Fruit fly (Drosophila melanogaster) whole organism, embryonic: ENCODE results near the gene Map205.
A peak's percentile ranks its signal among the peaks of the same experiment; 100 is the strongest.

Experiments used
- Atf-2 ChIP-seq: fragments of 200-800 bp; sonication (Bioruptor generic); optimal IDR thresholded peaks from 2 replicates; lab custom pipeline; 2016; ENCODE audit warnings: missing biosample characterization, missing genetic modification characterization
- Blimp-1 ChIP-seq: fragments of 200-800 bp; sonication (Bioruptor generic); optimal IDR thresholded peaks from 3 replicates; lab custom pipeline; 2018; ENCODE audit warnings: missing biosample characterization, missing genetic modification characterization, mild to moderate bottlenecking, moderate library complexity, missing genetic modification reagents
- C15 ChIP-seq: fragments of 200-800 bp; sonication (Bioruptor generic); IDR thresholded peaks from 3 replicates; pipeline ENCODE4 v1.3.6; 2022; ENCODE audit warnings: missing biosample characterization, missing genetic modification characterization
- CG10267 ChIP-seq: fragments of 200-800 bp; sonication (Bioruptor generic); optimal IDR thresholded peaks from 2 replicates; lab custom pipeline; 2018; ENCODE audit warnings: missing biosample characterization, mild to moderate bottlenecking, missing genetic modification characterization, moderate library complexity
- CG10431 ChIP-seq: fragments of 200-800 bp; sonication (Bioruptor generic); optimal IDR thresholded peaks from 3 replicates; lab custom pipeline; 2018; ENCODE audit warnings: missing biosample characterization, mild to moderate bottlenecking, missing genetic modification characterization
- CG11723 ChIP-seq: fragments of 200-800 bp; sonication (Bioruptor generic); optimal IDR thresholded peaks from 2 replicates; lab custom pipeline; 2017; ENCODE audit warnings: missing biosample characterization, mild to moderate bottlenecking, missing genetic modification characterization
- CG12155 ChIP-seq: fragments of 200-800 bp; sonication (Bioruptor generic); optimal IDR thresholded peaks from 3 replicates; lab custom pipeline; 2016; ENCODE audit warnings: missing biosample characterization, missing genetic modification characterization
- CG1233 ChIP-seq: fragments of 200-800 bp; sonication (Bioruptor generic); optimal IDR thresholded peaks from 4 replicates; lab custom pipeline; 2018; ENCODE audit warnings: missing biosample characterization, mild to moderate bottlenecking, missing genetic modification characterization
- CG13424 ChIP-seq: fragments of 200-800 bp; sonication (Bioruptor generic); optimal IDR thresholded peaks from 2 replicates; lab custom pipeline; 2019; ENCODE audit warnings: missing biosample characterization, mild to moderate bottlenecking, missing genetic modification characterization, moderate library complexity
- CG15011 ChIP-seq: fragments of 200-800 bp; sonication (Bioruptor generic); optimal IDR thresholded peaks from 3 replicates; lab custom pipeline; 2018; ENCODE audit warnings: missing biosample characterization, mild to moderate bottlenecking, missing genetic modification characterization
- CG15514 ChIP-seq: fragments of 200-800 bp; sonication (Bioruptor generic); optimal IDR thresholded peaks from 3 replicates; lab custom pipeline; 2017; ENCODE audit warnings: missing biosample characterization, missing genetic modification characterization, mild to moderate bottlenecking, moderate library complexity, missing genetic modification reagents
- CG15696 ChIP-seq: fragments of 200-800 bp; sonication (Bioruptor generic); optimal IDR thresholded peaks from 2 replicates; lab custom pipeline; 2019; ENCODE audit warnings: missing biosample characterization, mild to moderate bottlenecking, missing genetic modification characterization, moderate library complexity
- CG17186 ChIP-seq: fragments of 200-800 bp; sonication (Bioruptor generic); optimal IDR thresholded peaks from 3 replicates; lab custom pipeline; 2017; ENCODE audit warnings: missing biosample characterization, missing genetic modification reagents, missing genetic modification characterization
- CG17328 ChIP-seq: fragments of 200-800 bp; sonication (Bioruptor generic); IDR thresholded peaks from 2 replicates; pipeline ENCODE4 v1.3.6; 2022; ENCODE audit warnings: missing biosample characterization, missing genetic modification characterization
- CG17829 ChIP-seq: fragments of 200-800 bp; optimal IDR thresholded peaks from 2 replicates; lab custom pipeline; 2019; ENCODE audit warnings: missing biosample characterization, mild to moderate bottlenecking, missing genetic modification characterization, moderate library complexity
- CG1832 ChIP-seq: fragments of 200-800 bp; sonication (Bioruptor generic); optimal IDR thresholded peaks from 2 replicates; lab custom pipeline; 2017; ENCODE audit warnings: missing biosample characterization, mild to moderate bottlenecking, missing genetic modification characterization, inconsistent platforms
- CG18599 ChIP-seq: fragments of 200-800 bp; sonication (Bioruptor generic); optimal IDR thresholded peaks from 3 replicates; lab custom pipeline; 2017; ENCODE audit warnings: missing biosample characterization, missing genetic modification characterization, mild to moderate bottlenecking, moderate library complexity, missing genetic modification reagents
- CG30431 ChIP-seq: fragments of 200-800 bp; sonication (Bioruptor generic); optimal IDR thresholded peaks from 2 replicates; lab custom pipeline; 2017; ENCODE audit warnings: missing biosample characterization, missing genetic modification characterization
- CG3847 ChIP-seq: fragments of 200-800 bp; sonication (Bioruptor generic); IDR thresholded peaks from 2 replicates; pipeline ENCODE4 v1.3.6; 2022; ENCODE audit warnings: missing biosample characterization, missing genetic modification characterization
- CG4424 ChIP-seq: fragments of 200-800 bp; sonication (Bioruptor generic); optimal IDR thresholded peaks from 3 replicates; lab custom pipeline; 2016; ENCODE audit warnings: missing biosample characterization, missing genetic modification characterization
- CG7372 ChIP-seq: fragments of 200-800 bp; sonication (Bioruptor generic); IDR thresholded peaks from 2 replicates; pipeline ENCODE4 v1.3.6; 2022; ENCODE audit warnings: missing biosample characterization, missing genetic modification characterization
- CG7839 ChIP-seq: fragments of 200-800 bp; sonication (Bioruptor generic); optimal IDR thresholded peaks from 3 replicates; lab custom pipeline; 2018; ENCODE audit warnings: missing biosample characterization, mild to moderate bottlenecking, missing genetic modification characterization, moderate library complexity
- CG8290 ChIP-seq, 3 experiments: fragments of 200-800 bp; sonication (Bioruptor generic); optimal IDR thresholded peaks; 2 replicates each; lab custom pipeline; 2016 to 2019; ENCODE audit warnings: missing biosample characterization in 3 of 3, missing genetic modification characterization in 3 of 3, mild to moderate bottlenecking in 2 of 3, moderate library complexity in 1 of 3
- CG8944 ChIP-seq: fragments of 200-800 bp; sonication (Bioruptor generic); optimal IDR thresholded peaks from 3 replicates; lab custom pipeline; 2016; ENCODE audit warnings: missing biosample characterization, missing genetic modification characterization
- CkIIα-i1 ChIP-seq: fragments of 200-800 bp; sonication (Bioruptor generic); IDR thresholded peaks from 2 replicates; pipeline ENCODE4 v1.3.6; 2022; ENCODE audit warnings: missing biosample characterization, missing genetic modification characterization
- Drgx ChIP-seq: fragments of 200-800 bp; sonication (Bioruptor generic); IDR thresholded peaks from 2 replicates; pipeline ENCODE4 v1.3.6; 2022; ENCODE audit warnings: missing biosample characterization, missing genetic modification characterization
- E2f1 ChIP-seq: fragments of 200-800 bp; sonication (Bioruptor generic); IDR thresholded peaks from 2 replicates; pipeline ENCODE4 v1.3.6; 2022; ENCODE audit warnings: missing biosample characterization, missing genetic modification characterization
- Hr3 ChIP-seq: fragments of 200-800 bp; sonication (Bioruptor generic); optimal IDR thresholded peaks from 3 replicates; lab custom pipeline; 2016; ENCODE audit warnings: missing biosample characterization, missing genetic modification characterization
- Hr51 ChIP-seq, 2 experiments: fragments of 200-800 bp; sonication (Bioruptor generic); optimal IDR thresholded peaks; 2 replicates in 1 of 2; 3 replicates in 1 of 2; lab custom pipeline; 2016 to 2018; ENCODE audit warnings: missing biosample characterization in 2 of 2, missing genetic modification characterization in 2 of 2, mild to moderate bottlenecking in 1 of 2, moderate library complexity in 1 of 2
- Nf-YC ChIP-seq: fragments of 200-800 bp; optimal IDR thresholded peaks from 3 replicates; lab custom pipeline; 2019; ENCODE audit warnings: missing biosample characterization, mild to moderate bottlenecking, missing genetic modification characterization, moderate library complexity
- Rx ChIP-seq: fragments of 200-800 bp; sonication (Bioruptor generic); IDR thresholded peaks from 2 replicates; pipeline ENCODE4 v1.3.6; 2022; ENCODE audit warnings: missing biosample characterization, missing genetic modification characterization
- Stat92E ChIP-seq, 3 experiments: fragments of >200 bp in 2 of 3; fragments of 200-800 bp in 1 of 3; sonication (Bioruptor generic) in 1 of 3; optimal IDR thresholded peaks; 2 replicates each; lab custom pipeline; 2017 to 2019; ENCODE audit warnings: missing biosample characterization in 3 of 3, missing genetic modification characterization in 3 of 3, mild to moderate bottlenecking in 1 of 3, moderate library complexity in 1 of 3
- TFAM ChIP-seq: fragments of 200-800 bp; sonication (Bioruptor generic); optimal IDR thresholded peaks from 2 replicates; lab custom pipeline; 2017; ENCODE audit warnings: missing biosample characterization, missing genetic modification characterization, inconsistent platforms
- bab2 ChIP-seq: fragments of 200-800 bp; sonication (Bioruptor generic); optimal IDR thresholded peaks from 2 replicates; lab custom pipeline; 2016; ENCODE audit warnings: missing biosample characterization, missing genetic modification characterization
- dpn ChIP-seq, 2 experiments: fragments of 200-800 bp; sonication (Bioruptor generic); optimal IDR thresholded peaks; 3 replicates each; lab custom pipeline; 2016; ENCODE audit warnings: missing biosample characterization in 2 of 2, missing genetic modification characterization in 2 of 2
- dysf ChIP-seq: fragments of 200-800 bp; sonication (Bioruptor generic); IDR thresholded peaks from 3 replicates; pipeline ENCODE4 v1.3.6; 2022; ENCODE audit warnings: missing biosample characterization, missing genetic modification characterization
- fd96Cb ChIP-seq: fragments of 200-800 bp; sonication (Bioruptor generic); optimal IDR thresholded peaks from 2 replicates; lab custom pipeline; 2018; ENCODE audit warnings: missing biosample characterization, mild to moderate bottlenecking, missing genetic modification characterization, moderate library complexity
- gt ChIP-seq: fragments of 200-800 bp; sonication (Bioruptor generic); IDR thresholded peaks from 2 replicates; pipeline ENCODE4 v1.3.6; 2022; ENCODE audit warnings: missing biosample characterization, missing genetic modification characterization
- jumu ChIP-seq: fragments of 200-800 bp; sonication (Bioruptor generic); optimal IDR thresholded peaks from 3 replicates; lab custom pipeline; 2016; ENCODE audit warnings: missing biosample characterization, missing genetic modification characterization
- lola ChIP-seq, 3 experiments: fragments of >200 bp in 2 of 3; fragments of 200-800 bp in 1 of 3; sonication (Bioruptor generic) in 1 of 3; optimal IDR thresholded peaks; 2 replicates each; lab custom pipeline; 2017 to 2019; ENCODE audit warnings: missing biosample characterization in 3 of 3, missing genetic modification characterization in 3 of 3, mild to moderate bottlenecking in 1 of 3, moderate library complexity in 1 of 3
- luna ChIP-seq: fragments of 200-800 bp; sonication (Bioruptor generic); optimal IDR thresholded peaks from 2 replicates; lab custom pipeline; 2016; ENCODE audit warnings: missing biosample characterization, missing genetic modification characterization
- oc ChIP-seq: fragments of 200-800 bp; sonication (Bioruptor generic); optimal IDR thresholded peaks from 2 replicates; lab custom pipeline; 2018; ENCODE audit warnings: missing biosample characterization, mild to moderate bottlenecking, missing genetic modification characterization, moderate library complexity
- pnt ChIP-seq: fragments of 200-800 bp; sonication (Bioruptor generic); optimal IDR thresholded peaks from 3 replicates; lab custom pipeline; 2016; ENCODE audit warnings: missing biosample characterization, missing genetic modification characterization
- ro ChIP-seq: fragments of 200-800 bp; sonication (Bioruptor generic); IDR thresholded peaks from 2 replicates; pipeline ENCODE4 v1.3.6; 2022; ENCODE audit warnings: missing biosample characterization, missing genetic modification characterization
- sd ChIP-seq: fragments of 200-800 bp; sonication (Bioruptor generic); optimal IDR thresholded peaks from 3 replicates; lab custom pipeline; 2018; ENCODE audit warnings: missing biosample characterization, mild to moderate bottlenecking, missing genetic modification characterization, moderate library complexity
- sima ChIP-seq: fragments of 200-800 bp; sonication (Bioruptor generic); optimal IDR thresholded peaks from 2 replicates; lab custom pipeline; 2016; ENCODE audit warnings: missing biosample characterization, missing genetic modification characterization
- vnd ChIP-seq: fragments of 200-800 bp; sonication (Bioruptor generic); IDR thresholded peaks from 3 replicates; pipeline ENCODE4 v1.3.6; 2022; ENCODE audit warnings: missing biosample characterization, missing genetic modification characterization; ENCODE audit not compliant: partially characterized antibody
- wor ChIP-seq: fragments of 200-800 bp; sonication (Bioruptor generic); IDR thresholded peaks from 2 replicates; pipeline ENCODE4 v1.3.6; 2022; ENCODE audit warnings: missing biosample characterization, missing genetic modification characterization
- yki ChIP-seq: fragments of >200 bp; optimal IDR thresholded peaks from 3 replicates; lab custom pipeline; 2018

The Map205 gene

DNA sequence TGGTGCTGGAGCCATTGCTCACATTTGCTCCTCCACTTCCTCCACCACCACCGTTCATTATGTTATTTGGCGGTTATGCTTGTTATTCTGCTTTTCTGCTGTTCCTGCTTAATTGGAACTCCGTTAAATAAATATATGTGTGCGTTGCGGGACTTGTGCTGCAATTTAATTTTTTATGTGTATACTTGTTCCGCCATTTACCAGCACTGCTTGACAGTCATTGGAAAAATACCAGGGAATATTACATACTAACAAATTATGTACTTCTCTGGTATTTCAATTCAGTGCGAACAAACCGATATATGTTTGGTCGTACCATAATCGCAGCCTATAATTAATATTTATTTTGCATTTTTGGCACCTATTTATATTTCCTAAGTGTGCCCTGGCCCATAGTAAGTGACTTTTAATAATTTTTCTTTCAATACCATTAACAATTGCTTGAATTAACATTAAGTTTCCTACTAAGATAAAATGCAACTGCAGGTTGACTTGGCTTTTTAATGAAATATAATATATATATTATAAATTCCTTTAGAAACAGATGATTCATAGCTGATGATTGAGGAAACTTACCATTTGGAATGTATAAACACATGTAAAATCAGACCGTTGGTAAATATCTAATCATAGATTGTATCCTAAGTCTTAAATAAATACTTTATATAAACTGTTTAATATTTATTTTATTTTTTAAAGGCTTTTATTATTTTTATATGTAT lies 16.3 kb downstream of the Map205 start, which contains the start of the genes krz and mod (continued):
- TF ChIP-seq CG15011 (no peak), gt (GFP tag; lab: Robert Waterston, UW) (no peak), CG18599 (GFP tag; lab: Kevin White, UChicago) (no peak), CG7372 (GFP tag; lab: Robert Waterston, UW) (no peak), jumu (GFP tag; lab: Kevin White, UChicago) (no peak), CG10267 (tag; lab: Kevin White, UChicago) (peak; percentile 72), CG17186 (GFP tag; lab: Kevin White, UChicago) (no peak), Hr51 (GFP tag; optimal IDR thresholded peaks at IDR 0.05; lab: Kevin White, UChicago) (peak in 1 of 2 experiments; percentile 3), pnt (GFP tag; lab: Kevin White, UChicago) (no peak), lola (GFP tag; optimal IDR thresholded peaks at IDR 0.05; lab: Kevin White, UChicago) (peak in 2 of 3 experiments; percentile 26 to 93), Blimp-1 (GFP tag; lab: Kevin White, UChicago) (no peak), CG10431 (GFP tag; lab: Kevin White, UChicago) (no peak), CG4424 (GFP tag; lab: Kevin White, UChicago) (no peak), luna (GFP tag; lab: Kevin White, UChicago) (no peak), Rx (GFP tag; lab: Robert Waterston, UW) (no peak), wor (no peak), ro (GFP tag; lab: Robert Waterston, UW) (no peak), C15 (no peak), Drgx (no peak), CG1832 (GFP tag; lab: Kevin White, UChicago) (no peak), sima (no peak), CG7839 (tag; lab: Kevin White, UChicago) (peak; percentile 44), dpn (GFP tag; optimal IDR thresholded peaks at IDR 0.05; lab: Kevin White, UChicago) (peak in 1 of 2 experiments; percentile 20), Hr3 (GFP tag; lab: Kevin White, UChicago) (no peak), CG8944 (no peak), Atf-2 (GFP tag; lab: Kevin White, UChicago) (no peak), CG11723 (GFP tag; lab: Kevin White, UChicago) (no peak), CG17829 (tag; lab: Kevin White, UChicago) (peak; percentile 27), sd (tag; lab: Kevin White, UChicago) (no peak), E2f1 (GFP tag; lab: Robert Waterston, UW) (0 out of 2 replicates have a peak, but pooled peaks have one; percentile 8), CG15514 (GFP tag; lab: Kevin White, UChicago) (no peak), CG17328 (peak; percentile 35; the same call in 1 of the 2 replicates), Stat92E (GFP tag; optimal IDR thresholded peaks at IDR 0.05; lab: Kevin White, UChicago) (peak in 1 of 3 experiments; percentile 24), CG13424 (tag; lab: Kevin White, UChicago) (peak; percentile 3), Nf-YC (tag; lab: Kevin White, UChicago) (peak; percentile 10), fd96Cb (tag; lab: Kevin White, UChicago) (no peak), CkIIα-i1 (GFP tag; lab: Robert Waterston, UW) (no peak), CG12155 (peak; percentile 20), vnd (GFP tag; lab: Robert Waterston, UW) (no peak), bab2 (no peak), CG30431 (no peak), oc (tag; lab: Kevin White, UChicago) (no peak), CG15696 (tag; lab: Kevin White, UChicago) (no peak), CG1233 (GFP tag; lab: Kevin White, UChicago) (no peak), TFAM (GFP tag; lab: Kevin White, UChicago) (no peak), dysf (no peak), yki (lab: Kevin White, UChicago) (no peak), CG8290 (GFP tag; optimal IDR thresholded peaks at IDR 0.05; lab: Kevin White, UChicago) (no peak), CG8290 (tag; optimal IDR thresholded peaks at IDR 0.05; lab: Kevin White, UChicago) (peak in 1 of 2 experiments; percentile 64), CG3847 (GFP tag; lab: Robert Waterston, UW) (peak; percentile 51; the same call in 1 of the 2 replicates)
